Worm (Caenorhabditis elegans) whole organism, L2 larva: Measurements from ENCODE around the gene col-81.

Source experiments
- C34F6.9 ChIP-seq: fragments of 150-350 bp; optimal IDR thresholded peaks from 2 replicates; lab custom pipeline; 2014; ENCODE audit warnings: missing biosample characterization, missing genetic modification characterization
- dmd-4 ChIP-seq: sonication (generic microtip); optimal IDR thresholded peaks from 2 replicates; lab custom pipeline; 2017; ENCODE audit warnings: missing biosample characterization, missing genetic modification characterization
- nhr-6 ChIP-seq: fragments of 150-350 bp; optimal IDR thresholded peaks from 2 replicates; lab custom pipeline; 2014; ENCODE audit warnings: missing biosample characterization, missing genetic modification characterization
- sem-4 ChIP-seq: fragments of 150-350 bp; optimal IDR thresholded peaks from 2 replicates; lab custom pipeline; 2014; ENCODE audit warnings: missing biosample characterization, missing genetic modification reagents, missing genetic modification characterization

- TF ChIP-seq nhr-6 (tag; lab: Kevin White, UChicago) = no peak
- TF ChIP-seq C34F6.9 (tag; lab: Kevin White, UChicago) = no peak
- no peak for TF ChIP-seq sem-4
- no peak for TF ChIP-seq dmd-4 (tag; lab: Kevin White, UChicago)
These were observed 27.0 kb downstream of the col-81 start for ce11 chrII:10986461-10987090.
